Fruit fly (Drosophila melanogaster): ENCODE measurements around the gene Papst2.
A peak's percentile ranks its signal among the peaks of the same experiment; 100 is the strongest.

The Papst2 gene

DNA sequence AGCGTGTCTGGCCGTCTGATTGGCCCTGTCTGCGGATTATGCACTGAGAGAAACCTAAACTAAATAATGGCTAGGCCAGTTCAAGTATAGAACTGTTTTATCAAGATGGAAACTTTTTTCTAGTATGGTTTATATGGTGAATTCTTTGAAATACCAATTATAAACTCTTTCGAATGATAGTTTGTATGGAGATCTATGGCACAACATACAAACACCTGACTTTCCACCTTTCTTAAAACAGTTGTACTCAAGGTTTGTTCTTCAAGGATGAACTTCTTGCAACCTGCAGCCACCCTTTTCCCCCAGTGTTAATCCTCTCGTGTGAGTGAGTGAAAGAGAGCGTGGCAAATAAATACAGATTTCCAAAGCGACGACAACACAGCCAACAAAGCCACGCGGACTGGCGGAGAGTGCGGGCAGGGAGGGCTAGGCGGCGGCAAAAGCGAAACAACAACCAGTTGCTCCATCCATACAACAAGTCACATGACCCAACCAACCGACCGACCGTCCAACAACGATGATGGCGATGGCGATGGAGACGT is 38.3 kb upstream of the Papst2 start (continued):
- TF ChIP-seq chn (GFP tag; optimal IDR thresholded peaks at IDR 0.05) (peak; percentile 87), jing (GFP tag; optimal IDR thresholded peaks at IDR 0.05) (peak; percentile 79), HmgZ (tag; optimal IDR thresholded peaks at IDR 0.05) (peak; percentile 80), CG12219 (GFP tag; optimal IDR thresholded peaks at IDR 0.05) (peak; percentile 87), CG2889 (GFP tag; IDR thresholded peaks at IDR 0.05) (peak; percentile 82), Dbx (GFP tag; IDR thresholded peaks at IDR 0.05) (peak; percentile 83), Med (GFP tag) (peak; percentile 98), CG7357 (GFP tag; IDR thresholded peaks at IDR 0.05) (peak; percentile 83), nom (GFP tag; optimal IDR thresholded peaks at IDR 0.05) (peak; percentile 89), CG1603 (tag; optimal IDR thresholded peaks at IDR 0.05) (peak; percentile 71), HLH54F (GFP tag; optimal IDR thresholded peaks at IDR 0.05) (peak; percentile 89), chm (GFP tag; IDR thresholded peaks at IDR 0.05) (no peak), CG5953 (GFP tag; IDR thresholded peaks at IDR 0.05) (peak; percentile 72), CG31388 (GFP tag; optimal IDR thresholded peaks at IDR 0.05) (peak; percentile 80), gcm (GFP tag; optimal IDR thresholded peaks at IDR 0.05) (peak; percentile 81), zen (tag; optimal IDR thresholded peaks at IDR 0.05) (peak; percentile 29), trem (tag; optimal IDR thresholded peaks at IDR 0.05) (peak; percentile 23), corto (GFP tag; optimal IDR thresholded peaks at IDR 0.05) (no peak), ab (GFP tag; optimal IDR thresholded peaks at IDR 0.05) (peak; percentile 54), Oaz (GFP tag; IDR thresholded peaks at IDR 0.05) (peak; percentile 80), sd (tag; optimal IDR thresholded peaks at IDR 0.05) (no peak), en (GFP tag; optimal IDR thresholded peaks at IDR 0.05) (peak; percentile 85), Hsf (GFP tag; optimal IDR thresholded peaks at IDR 0.05) (peak; percentile 90), Ets97D (GFP tag; optimal IDR thresholded peaks at IDR 0.05) (peak; percentile 55), CG13624 (GFP tag; optimal IDR thresholded peaks at IDR 0.05) (peak; percentile 89), NfI (GFP tag; optimal IDR thresholded peaks at IDR 0.05) (peak; percentile 83), exex (tag; optimal IDR thresholded peaks at IDR 0.05) (no peak), HmgD (GFP tag; optimal IDR thresholded peaks at IDR 0.05) (peak; percentile 78), CG14710 (tag; optimal IDR thresholded peaks at IDR 0.05) (peak; percentile 63), hbn (GFP tag; IDR thresholded peaks at IDR 0.05; ENCODE audit: partially characterized antibody) (no peak), CG6654 (GFP tag; optimal IDR thresholded peaks at IDR 0.05) (peak; percentile 38), CG18476 (GFP tag; optimal IDR thresholded peaks at IDR 0.05) (peak; percentile 68), inv (GFP tag; IDR thresholded peaks at IDR 0.05; ENCODE audit: partially characterized antibody) (peak; percentile 36; the same call in 1 of the 2 replicates), HLHmδ (GFP tag; optimal IDR thresholded peaks at IDR 0.05) (peak; percentile 15), Gug (GFP tag; IDR thresholded peaks at IDR 0.05) (peak; percentile 79), Ptx1 (GFP tag; IDR thresholded peaks at IDR 0.05) (peak; percentile 90), CG8359 (GFP tag; optimal IDR thresholded peaks at IDR 0.05; ENCODE audit: borderline replicate concordance) (peak; percentile 8), pho (GFP tag; optimal IDR thresholded peaks at IDR 0.05) (peak; percentile 92), sqz (GFP tag; optimal IDR thresholded peaks at IDR 0.05) (peak; percentile 36), Doc3 (GFP tag; IDR thresholded peaks at IDR 0.05; ENCODE audit: partially characterized antibody) (no peak), fd96Cb (tag; optimal IDR thresholded peaks at IDR 0.05) (peak; percentile 92), Hand (GFP tag; optimal IDR thresholded peaks at IDR 0.05) (peak; percentile 76), CG14965 (GFP tag; optimal IDR thresholded peaks at IDR 0.05; ENCODE audit: borderline replicate concordance) (peak; percentile 56), hb (GFP tag; IDR thresholded peaks at IDR 0.05; ENCODE audit: partially characterized antibody) (no peak), CG10274 (GFP tag; optimal IDR thresholded peaks at IDR 0.05) (peak; percentile 82), repo (GFP tag; optimal IDR thresholded peaks at IDR 0.05) (peak; percentile 89), CG11398 (GFP tag; optimal IDR thresholded peaks at IDR 0.05) (peak; percentile 87), CG15073 (GFP tag; optimal IDR thresholded peaks at IDR 0.05) (peak; percentile 35), esg (GFP tag; conservative IDR thresholded peaks at IDR 0.05) (peak; percentile 92), GATAe (GFP tag; conservative IDR thresholded peaks at IDR 0.05) (peak; percentile 78)

All from whole organism, embryonic.